Worm (Caenorhabditis elegans) whole organism, L1 larva: ENCODE measurements around the gene F57F4.1.

Source experiments
- dsc-1 ChIP-seq: sonication (generic microtip); optimal IDR thresholded peaks from 2 replicates; lab custom pipeline; 2016; ENCODE audit warnings: mild to moderate bottlenecking, missing genetic modification characterization, missing compliant biosample characterization
- lin-35 ChIP-seq, 2 experiments: fragments of 150-350 bp; optimal IDR thresholded peaks; 2 replicates each; lab custom pipeline; 2014; ENCODE audit warnings: missing biosample characterization in 2 of 2, missing genetic modification characterization in 2 of 2, missing genetic modification reagents in 2 of 2
- lsy-2 ChIP-seq, 2 experiments: fragments of 150-350 bp; optimal IDR thresholded peaks; 2 replicates each; lab custom pipeline; 2014; ENCODE audit warnings: missing biosample characterization in 2 of 2, missing genetic modification characterization in 2 of 2
- nhr-237 ChIP-seq: fragments of 150-350 bp; optimal IDR thresholded peaks from 2 replicates; lab custom pipeline; 2014; ENCODE audit warnings: missing biosample characterization, missing genetic modification characterization
- nhr-84 ChIP-seq: sonication (generic microtip); optimal IDR thresholded peaks from 2 replicates; lab custom pipeline; 2017; ENCODE audit warnings: missing biosample characterization, missing genetic modification characterization
- skn-1 ChIP-seq: fragments of 150-350 bp; optimal IDR thresholded peaks from 2 replicates; lab custom pipeline; 2014; ENCODE audit warnings: missing biosample characterization, missing genetic modification characterization

- TF ChIP-seq lin-35 (GFP tag; optimal IDR thresholded peaks at IDR 0.05; lab: Kevin White, UChicago) (no peak), nhr-237 (tag; lab: Kevin White, UChicago) (no peak), lsy-2 (tag; optimal IDR thresholded peaks at IDR 0.05; lab: Kevin White, UChicago) (no peak), nhr-84 (tag; lab: Kevin White, UChicago) (no peak), dsc-1 (tag; lab: Kevin White, UChicago) (no peak), skn-1 (tag; lab: Kevin White, UChicago) (no peak)
Observed at ce11 chrV:6364806-6365205, 25.5 kb upstream of the F57F4.1 start.
